Fruit fly (Drosophila melanogaster) whole organism, pupa: Measurements from ENCODE around the gene CG32052.

Experiments used
- CG10348 ChIP-seq: fragments of 200-800 bp; sonication (Bioruptor generic); IDR thresholded peaks from 2 replicates; pipeline ENCODE4 v1.3.6; 2022; ENCODE audit warnings: missing biosample characterization, missing genetic modification characterization
- CG12605 ChIP-seq: fragments of 200-800 bp; sonication (Bioruptor generic); IDR thresholded peaks from 2 replicates; pipeline ENCODE4 v1.3.6; 2022; ENCODE audit warnings: missing biosample characterization, missing genetic modification characterization
- CG32121 ChIP-seq: fragments of 200-800 bp; sonication (Bioruptor generic); IDR thresholded peaks from 2 replicates; pipeline ENCODE4 v1.3.6; 2022; ENCODE audit warnings: missing biosample characterization, missing genetic modification characterization
- CG8159 ChIP-seq: fragments of 200-800 bp; sonication (Bioruptor generic); optimal IDR thresholded peaks from 3 replicates; lab custom pipeline; 2018; ENCODE audit warnings: missing biosample characterization, mild to moderate bottlenecking, missing genetic modification characterization, moderate library complexity
- EcR ChIP-seq: fragments of 200-800 bp; sonication (Bioruptor generic); optimal IDR thresholded peaks from 3 replicates; lab custom pipeline; 2019; ENCODE audit warnings: missing biosample characterization, missing genetic modification characterization, mild to moderate bottlenecking, moderate library complexity, missing genetic modification reagents
- rn ChIP-seq: fragments of 200-800 bp; sonication (Bioruptor generic); IDR thresholded peaks from 2 replicates; pipeline ENCODE4 v1.3.6; 2022; ENCODE audit warnings: missing biosample characterization, missing genetic modification characterization

dm6 chr3L:9836524-9837047 lies 49.7 kb downstream of the CG32052 start, which contains the start of gene I-2:
- TF ChIP-seq EcR (GFP tag; lab: Kevin White, UChicago), result no peak
- TF ChIP-seq CG32121 (GFP tag; lab: Robert Waterston, UW), result no peak
- TF ChIP-seq CG12605 (GFP tag; lab: Robert Waterston, UW), result no peak
- no peak for TF ChIP-seq CG10348
- TF ChIP-seq rn (GFP tag; lab: Robert Waterston, UW), result no peak
- no peak for TF ChIP-seq CG8159 (tag; lab: Kevin White, UChicago)
